Worm (Caenorhabditis elegans) whole organism, L1 larva: ENCODE results near the gene cyp-44A1.

Experiments used
- C04F5.9 ChIP-seq: sonication (generic microtip); optimal IDR thresholded peaks from 2 replicates; lab custom pipeline; 2016; ENCODE audit warnings: missing genetic modification characterization, missing compliant biosample characterization
- C34B4.2 ChIP-seq: sonication (generic microtip); optimal IDR thresholded peaks from 2 replicates; lab custom pipeline; 2017; ENCODE audit warnings: mild to moderate bottlenecking, missing genetic modification characterization, missing compliant biosample characterization
- Y116A8C.19 ChIP-seq: sonication (generic microtip); optimal IDR thresholded peaks from 2 replicates; lab custom pipeline; 2016; ENCODE audit warnings: missing compliant biosample characterization, missing genetic modification characterization, borderline replicate concordance
- alr-1 ChIP-seq: fragments of 200-800 bp; sonication (Bioruptor generic); optimal IDR thresholded peaks from 2 replicates; lab custom pipeline; 2018; ENCODE audit warnings: borderline replicate concordance, mild to moderate bottlenecking, missing genetic modification characterization, missing compliant biosample characterization
- aly-2 ChIP-seq: fragments of 150-350 bp; optimal IDR thresholded peaks from 2 replicates; lab custom pipeline; 2014; ENCODE audit warnings: missing biosample characterization, missing genetic modification characterization
- blmp-1 ChIP-seq: fragments of 150-350 bp; optimal IDR thresholded peaks from 2 replicates; lab custom pipeline; 2014; ENCODE audit warnings: missing biosample characterization, missing genetic modification characterization
- ceh-63 ChIP-seq: fragments of 200-800 bp; sonication (Bioruptor generic); optimal IDR thresholded peaks from 2 replicates; lab custom pipeline; 2018; ENCODE audit warnings: mild to moderate bottlenecking, missing genetic modification characterization, missing compliant biosample characterization
- ceh-8 ChIP-seq: fragments of 200-800 bp; sonication (Bioruptor generic); optimal IDR thresholded peaks from 2 replicates; lab custom pipeline; 2018; ENCODE audit warnings: mild to moderate bottlenecking, missing genetic modification characterization, moderate library complexity, missing compliant biosample characterization
- ceh-88 ChIP-seq: fragments of 200-800 bp; sonication (Bioruptor generic); IDR thresholded peaks from 2 replicates; pipeline ENCODE4 v1.3.6; 2022; ENCODE audit warnings: missing genetic modification characterization, missing compliant biosample characterization
- ces-1 ChIP-seq: fragments of 150-350 bp; optimal IDR thresholded peaks from 2 replicates; lab custom pipeline; 2014; ENCODE audit warnings: missing biosample characterization, missing genetic modification reagents, missing genetic modification characterization
- dpl-1 ChIP-seq, 3 experiments: fragments of 150-350 bp in 2 of 3; sonication (generic microtip) in 1 of 3; optimal IDR thresholded peaks; 2 replicates each; lab custom pipeline; 2014 to 2017; ENCODE audit warnings: missing biosample characterization in 3 of 3, missing genetic modification characterization in 3 of 3, missing genetic modification reagents in 3 of 3
- dsc-1 ChIP-seq: sonication (generic microtip); optimal IDR thresholded peaks from 2 replicates; lab custom pipeline; 2016; ENCODE audit warnings: mild to moderate bottlenecking, missing genetic modification characterization, missing compliant biosample characterization
- efl-3 ChIP-seq: fragments of 200-800 bp; sonication (Bioruptor generic); optimal IDR thresholded peaks from 2 replicates; lab custom pipeline; 2018; ENCODE audit warnings: mild to moderate bottlenecking, missing genetic modification characterization, missing compliant biosample characterization
- egl-13 ChIP-seq: sonication (generic microtip); optimal IDR thresholded peaks from 2 replicates; lab custom pipeline; 2016; ENCODE audit warnings: missing genotype, missing genetic modification reagents, missing genetic modification characterization, missing compliant biosample characterization
- egl-27 ChIP-seq, 2 experiments: fragments of 150-350 bp in 1 of 2; sonication (generic microtip); optimal IDR thresholded peaks; 3 replicates each; lab custom pipeline; 2017 to 2018; ENCODE audit warnings: missing biosample characterization in 2 of 2, missing genetic modification characterization in 2 of 2, missing genetic modification reagents in 2 of 2
- elt-2 ChIP-seq: sonication (generic microtip); optimal IDR thresholded peaks from 2 replicates; lab custom pipeline; 2016; ENCODE audit warnings: missing genetic modification characterization, mild to moderate bottlenecking, inconsistent platforms, missing compliant biosample characterization, missing genetic modification reagents
- fkh-10 ChIP-seq: sonication (generic microtip); optimal IDR thresholded peaks from 2 replicates; lab custom pipeline; 2017; ENCODE audit warnings: missing biosample characterization, missing genetic modification reagents, missing genetic modification characterization
- fkh-4 ChIP-seq: sonication (generic microtip); optimal IDR thresholded peaks from 2 replicates; lab custom pipeline; 2016; ENCODE audit warnings: missing compliant biosample characterization, missing genetic modification characterization, borderline replicate concordance
- fkh-8 ChIP-seq: sonication (generic microtip); optimal IDR thresholded peaks from 2 replicates; lab custom pipeline; 2016; ENCODE audit warnings: mild to moderate bottlenecking, missing genetic modification characterization, missing compliant biosample characterization
- fos-1 ChIP-seq: fragments of 150-350 bp; optimal IDR thresholded peaks from 2 replicates; lab custom pipeline; 2014; ENCODE audit warnings: missing biosample characterization, missing genetic modification characterization
- lin-13 ChIP-seq: fragments of 150-350 bp; optimal IDR thresholded peaks from 2 replicates; lab custom pipeline; 2014; ENCODE audit warnings: missing biosample characterization, missing genetic modification reagents, missing genetic modification characterization
- lin-39 ChIP-seq: fragments of 150-350 bp; optimal IDR thresholded peaks from 2 replicates; lab custom pipeline; 2014; ENCODE audit warnings: missing biosample characterization, missing genetic modification reagents, missing genetic modification characterization
- lir-3 ChIP-seq: sonication (generic microtip); optimal IDR thresholded peaks from 2 replicates; lab custom pipeline; 2016; ENCODE audit warnings: mild to moderate bottlenecking, missing genetic modification characterization, moderate library complexity, missing compliant biosample characterization; ENCODE audit not compliant: poor library complexity
- lsy-2 ChIP-seq, 2 experiments: fragments of 150-350 bp; optimal IDR thresholded peaks; 2 replicates each; lab custom pipeline; 2014; ENCODE audit warnings: missing biosample characterization in 2 of 2, missing genetic modification characterization in 2 of 2
- mdl-1 ChIP-seq, 2 experiments: fragments of 150-350 bp; optimal IDR thresholded peaks; 2 replicates each; lab custom pipeline; 2014 to 2017; ENCODE audit warnings: missing biosample characterization in 2 of 2, missing genetic modification characterization in 2 of 2, inconsistent platforms in 1 of 2
- mef-2 ChIP-seq: fragments of 150-350 bp; optimal IDR thresholded peaks from 2 replicates; lab custom pipeline; 2014; ENCODE audit warnings: missing biosample characterization, missing genetic modification characterization
- nhr-11 ChIP-seq: fragments of 150-350 bp; optimal IDR thresholded peaks from 2 replicates; lab custom pipeline; 2014; ENCODE audit warnings: missing biosample characterization, missing genetic modification characterization
- nhr-12 ChIP-seq: sonication (generic microtip); optimal IDR thresholded peaks from 2 replicates; lab custom pipeline; 2017; ENCODE audit warnings: missing biosample characterization, missing genetic modification characterization
- nhr-19 ChIP-seq: fragments of 200-800 bp; sonication (Bioruptor generic); conservative IDR thresholded peaks from 2 replicates; pipeline ENCODE4 v1.3.6; 2022; ENCODE audit warnings: missing genetic modification characterization, missing compliant biosample characterization
- nhr-20 ChIP-seq: sonication (generic microtip); optimal IDR thresholded peaks from 2 replicates; lab custom pipeline; 2016; ENCODE audit warnings: mild to moderate bottlenecking, missing genetic modification characterization, missing compliant biosample characterization
- nhr-237 ChIP-seq: fragments of 150-350 bp; optimal IDR thresholded peaks from 2 replicates; lab custom pipeline; 2014; ENCODE audit warnings: missing biosample characterization, missing genetic modification characterization
- nhr-28 ChIP-seq: fragments of 150-350 bp; optimal IDR thresholded peaks from 2 replicates; lab custom pipeline; 2014; ENCODE audit warnings: missing biosample characterization, missing genetic modification characterization
- nhr-47 ChIP-seq: sonication (generic microtip); optimal IDR thresholded peaks from 2 replicates; lab custom pipeline; 2016; ENCODE audit warnings: mild to moderate bottlenecking, missing genetic modification characterization, moderate library complexity, missing compliant biosample characterization
- nhr-77 ChIP-seq: fragments of 150-350 bp; optimal IDR thresholded peaks from 2 replicates; lab custom pipeline; 2014; ENCODE audit warnings: missing biosample characterization, missing genetic modification characterization
- nhr-85 ChIP-seq: sonication (generic microtip); peaks from one replicate; lab custom pipeline; 2016; ENCODE audit warnings: missing genetic modification characterization, inconsistent platforms, missing compliant biosample characterization
- nhr-90 ChIP-seq: sonication (generic microtip); optimal IDR thresholded peaks from 2 replicates; lab custom pipeline; 2016; ENCODE audit warnings: mild to moderate bottlenecking, missing genetic modification characterization, missing compliant biosample characterization; ENCODE audit not compliant: poor library complexity
- pax-3 ChIP-seq: fragments of 200-800 bp; sonication (Bioruptor generic); optimal IDR thresholded peaks from 2 replicates; lab custom pipeline; 2018; ENCODE audit warnings: mild to moderate bottlenecking, missing genetic modification characterization, moderate library complexity, missing compliant biosample characterization
- pqm-1 ChIP-seq: sonication (generic microtip); optimal IDR thresholded peaks from 3 replicates; lab custom pipeline; 2017; ENCODE audit warnings: missing biosample characterization, missing genetic modification characterization
- rnt-1 ChIP-seq: sonication (generic microtip); optimal IDR thresholded peaks from 2 replicates; lab custom pipeline; 2016; ENCODE audit warnings: mild to moderate bottlenecking, missing genetic modification characterization, moderate library complexity, missing compliant biosample characterization
- skn-1 ChIP-seq: fragments of 150-350 bp; optimal IDR thresholded peaks from 2 replicates; lab custom pipeline; 2014; ENCODE audit warnings: missing biosample characterization, missing genetic modification characterization
- snpc-4 ChIP-seq: fragments of 150-350 bp; optimal IDR thresholded peaks from 2 replicates; lab custom pipeline; 2014; ENCODE audit warnings: missing biosample characterization, missing genetic modification characterization
- sptf-1 ChIP-seq: fragments of 150-350 bp; optimal IDR thresholded peaks from 2 replicates; lab custom pipeline; 2014; ENCODE audit warnings: missing biosample characterization, missing genetic modification characterization
- tbx-2 ChIP-seq: sonication (generic microtip); optimal IDR thresholded peaks from 2 replicates; lab custom pipeline; 2016; ENCODE audit warnings: missing genetic modification characterization, missing compliant biosample characterization
- tlp-1 ChIP-seq: fragments of 150-350 bp; optimal IDR thresholded peaks from 2 replicates; lab custom pipeline; 2014; ENCODE audit warnings: missing biosample characterization, missing genetic modification characterization
- unc-62 ChIP-seq: fragments of 150-350 bp; optimal IDR thresholded peaks from 2 replicates; lab custom pipeline; 2014; ENCODE audit warnings: missing biosample characterization, missing genetic modification reagents, missing genetic modification characterization
- unc-86 ChIP-seq: sonication (generic microtip); optimal IDR thresholded peaks from 2 replicates; lab custom pipeline; 2016; ENCODE audit warnings: missing genetic modification characterization, missing compliant biosample characterization
- xbp-1 ChIP-seq: sonication (generic microtip); optimal IDR thresholded peaks from 2 replicates; lab custom pipeline; 2016; ENCODE audit warnings: missing genetic modification characterization, missing compliant biosample characterization
- zag-1 ChIP-seq: fragments of 150-350 bp; optimal IDR thresholded peaks from 2 replicates; lab custom pipeline; 2014; ENCODE audit warnings: missing biosample characterization, missing genetic modification characterization
- zip-4 ChIP-seq: fragments of 200-800 bp; sonication (Bioruptor generic); optimal IDR thresholded peaks from 2 replicates; lab custom pipeline; 2018; ENCODE audit warnings: mild to moderate bottlenecking, missing genetic modification characterization, moderate library complexity, missing compliant biosample characterization
- ztf-11 ChIP-seq, 2 experiments: sonication (generic microtip); optimal IDR thresholded peaks; 2 replicates each; lab custom pipeline; 2016 to 2017; ENCODE audit warnings: missing genetic modification characterization in 2 of 2, missing biosample characterization in 1 of 2, missing compliant biosample characterization in 1 of 2
- ztf-4 ChIP-seq: fragments of 150-350 bp; optimal IDR thresholded peaks from 2 replicates; lab custom pipeline; 2014; ENCODE audit warnings: missing biosample characterization, missing genetic modification characterization

Gene cyp-44A1

ce11 chrII:5511417-5512353, 7.8 kb downstream of the cyp-44A1 start:
- TF ChIP-seq nhr-237 (no peak), dpl-1 (GFP tag; optimal IDR thresholded peaks at IDR 0.05; lab: Kevin White, UChicago) (peak in 1 of 3 experiments; percentile 39), nhr-19 (no peak; the same call in 1 of the 2 replicates), unc-86 (tag; lab: Kevin White, UChicago) (peak; percentile 34), xbp-1 (tag; lab: Kevin White, UChicago) (peak; percentile 1), nhr-90 (tag; lab: Kevin White, UChicago) (no peak), unc-62 (GFP tag; lab: Kevin White, UChicago) (no peak), sptf-1 (tag; lab: Kevin White, UChicago) (no peak), blmp-1 (tag; lab: Kevin White, UChicago) (no peak), nhr-20 (tag; lab: Kevin White, UChicago) (no peak), mdl-1 (tag; optimal IDR thresholded peaks at IDR 0.05; lab: Kevin White, UChicago) (no peak), fkh-8 (peak; percentile 39), dsc-1 (tag; lab: Kevin White, UChicago) (peak; percentile 55), aly-2 (tag; lab: Kevin White, UChicago) (no peak), nhr-12 (tag; lab: Kevin White, UChicago) (no peak), alr-1 (tag; lab: Kevin White, UChicago) (no peak), zag-1 (tag; lab: Kevin White, UChicago) (no peak), egl-13 (tag; lab: Kevin White, UChicago) (peak; percentile 52), nhr-77 (no peak), nhr-47 (tag; lab: Kevin White, UChicago) (peak; percentile 59), lsy-2 (tag; optimal IDR thresholded peaks at IDR 0.05; lab: Kevin White, UChicago) (peak in 1 of 2 experiments; percentile 48), ceh-8 (GFP tag; lab: Kevin White, UChicago) (no peak), fos-1 (no peak), tlp-1 (tag; lab: Kevin White, UChicago) (no peak), ceh-63 (GFP tag; lab: Kevin White, UChicago) (no peak), nhr-28 (tag; lab: Kevin White, UChicago) (no peak), mef-2 (no peak), lin-39 (tag; lab: Kevin White, UChicago) (no peak), elt-2 (tag; lab: Kevin White, UChicago) (peak; percentile 15), ztf-4 (tag; lab: Kevin White, UChicago) (no peak), pax-3 (tag; lab: Kevin White, UChicago) (no peak), ces-1 (GFP tag; lab: Kevin White, UChicago) (no peak), egl-27 (tag; optimal IDR thresholded peaks at IDR 0.05; lab: Kevin White, UChicago) (no peak), lin-13 (GFP tag; lab: Kevin White, UChicago) (no peak), pqm-1 (tag; lab: Kevin White, UChicago) (no peak), C34B4.2 (tag; lab: Kevin White, UChicago) (no peak), zip-4 (GFP tag; lab: Kevin White, UChicago) (no peak), fkh-4 (tag; lab: Kevin White, UChicago) (peak; percentile 53), efl-3 (GFP tag; lab: Kevin White, UChicago) (no peak), snpc-4 (tag; lab: Kevin White, UChicago) (no peak), nhr-85 (tag; lab: Kevin White, UChicago) (peak; percentile 78), Y116A8C.19 (no peak), skn-1 (no peak), ceh-88 (GFP tag; lab: Robert Waterston, UW) (peak; percentile 37; the same call in 1 of the 2 replicates), C04F5.9 (tag; lab: Kevin White, UChicago) (peak; percentile 40), fkh-10 (GFP tag; lab: Kevin White, UChicago) (no peak), tbx-2 (tag; lab: Kevin White, UChicago) (no peak), nhr-11 (no peak), lir-3 (tag; lab: Kevin White, UChicago) (peak; percentile 54), ztf-11 (tag; optimal IDR thresholded peaks at IDR 0.05; lab: Kevin White, UChicago) (peak in 1 of 2 experiments; percentile 35), rnt-1 (tag; lab: Kevin White, UChicago) (peak; percentile 59)
